Fruit fly (Drosophila melanogaster): ENCODE results near the gene CG10748.

Gene CG10748

DNA sequence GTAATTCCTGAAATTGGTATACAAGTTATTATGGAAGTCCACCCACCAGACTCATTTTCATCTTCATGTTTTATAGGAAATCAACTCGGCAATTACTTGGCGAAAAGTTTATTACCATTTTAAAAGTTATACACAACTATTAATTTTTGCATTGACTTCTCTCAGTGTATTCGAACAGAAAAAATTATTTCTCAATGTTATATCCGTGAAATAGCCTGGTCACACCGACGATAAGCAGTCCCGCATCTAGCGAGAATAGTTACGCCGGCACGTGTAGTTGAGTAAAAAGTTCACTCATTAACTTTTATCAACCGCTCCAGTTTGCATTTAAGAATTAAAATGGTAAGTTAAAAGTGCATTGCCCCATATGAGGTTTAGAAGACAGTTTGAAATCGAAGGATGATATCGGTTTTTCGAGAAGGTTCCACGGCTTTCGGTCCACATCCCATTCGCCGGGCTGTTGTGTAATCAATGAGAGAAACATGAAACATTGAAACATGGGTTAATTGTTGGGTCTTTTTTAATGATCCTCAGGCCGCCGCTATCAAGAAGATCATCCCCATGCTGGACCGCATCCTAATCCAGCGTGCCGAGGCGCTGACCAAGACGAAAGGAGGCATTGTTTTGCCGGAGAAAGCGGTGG is 43.8 kb upstream of the CG10748 start, which contains the start of gene CG11267 (continued):
- TF ChIP-seq CG10209 (GFP tag; optimal IDR thresholded peaks at IDR 0.05) (peak; percentile 75), onecut (GFP tag; IDR thresholded peaks at IDR 0.05) (peak; percentile 84), CG1024 (GFP tag; IDR thresholded peaks at IDR 0.05) (peak; percentile 91), tx (GFP tag; optimal IDR thresholded peaks at IDR 0.05) (peak; percentile 62), CG17385 (GFP tag; optimal IDR thresholded peaks at IDR 0.05) (peak; percentile 72), NK7.1 (GFP tag; optimal IDR thresholded peaks at IDR 0.05) (peak; percentile 71), CG5953 (GFP tag; IDR thresholded peaks at IDR 0.05) (peak; percentile 92), wdn (GFP tag; IDR thresholded peaks at IDR 0.05) (peak; percentile 88), CG4424 (GFP tag; optimal IDR thresholded peaks at IDR 0.05) (peak; percentile 85), NfI (GFP tag; optimal IDR thresholded peaks at IDR 0.05) (peak; percentile 75), ro (GFP tag; IDR thresholded peaks at IDR 0.05) (peak; percentile 75), CG34224 (GFP tag; IDR thresholded peaks at IDR 0.05; ENCODE audit: partially characterized antibody) (peak; percentile 37; the same call in 2 of the 3 replicates), dm (GFP tag; optimal IDR thresholded peaks at IDR 0.05) (peak; percentile 43), HLHmδ (GFP tag; optimal IDR thresholded peaks at IDR 0.05) (no peak), Gug (GFP tag; IDR thresholded peaks at IDR 0.05) (peak; percentile 71; the same call in 3 of the 4 replicates), tgo (GFP tag; IDR thresholded peaks at IDR 0.05) (peak; percentile 92), Nf-YC (tag; optimal IDR thresholded peaks at IDR 0.05) (peak; percentile 71), salm (tag; optimal IDR thresholded peaks at IDR 0.05) (peak; percentile 56), Camta (GFP tag; optimal IDR thresholded peaks at IDR 0.05) (peak; percentile 59), al (GFP tag; IDR thresholded peaks at IDR 0.05) (peak; percentile 90), CG1602 (GFP tag; optimal IDR thresholded peaks at IDR 0.05) (peak; percentile 73), usp (GFP tag; optimal IDR thresholded peaks at IDR 0.05) (no peak), CG16863 (GFP tag; optimal IDR thresholded peaks at IDR 0.05) (peak; percentile 33), abd-A (tag; optimal IDR thresholded peaks at IDR 0.05) (no peak), CG12104 (GFP tag; optimal IDR thresholded peaks at IDR 0.05) (peak; percentile 85), cad (GFP tag; optimal IDR thresholded peaks at IDR 0.05) (no peak), Eip74EF (GFP tag; optimal IDR thresholded peaks at IDR 0.05) (peak in 1 of 2 experiments; percentile 48), CG7271 (tag; optimal IDR thresholded peaks at IDR 0.05) (no peak), CG11247 (GFP tag; IDR thresholded peaks at IDR 0.05) (peak; percentile 89), Nf-YB (GFP tag; optimal IDR thresholded peaks at IDR 0.05) (peak; percentile 52), Ptx1 (GFP tag; IDR thresholded peaks at IDR 0.05) (peak; percentile 86), CG14860 (GFP tag; IDR thresholded peaks at IDR 0.05; ENCODE audit: partially characterized antibody) (no peak), br (optimal IDR thresholded peaks at IDR 0.05) (no peak), dati (GFP tag; IDR thresholded peaks at IDR 0.05) (peak; percentile 66), pita (GFP tag; optimal IDR thresholded peaks at IDR 0.05) (no peak), pzg (GFP tag; optimal IDR thresholded peaks at IDR 0.05) (peak; percentile 51), CG14710 (tag; optimal IDR thresholded peaks at IDR 0.05) (peak; percentile 82), zf30C (GFP tag; optimal IDR thresholded peaks at IDR 0.05) (peak; percentile 94), CG4404 (GFP tag; IDR thresholded peaks at IDR 0.05) (peak; percentile 70), jumu (GFP tag; optimal IDR thresholded peaks at IDR 0.05) (peak; percentile 79), CG12219 (GFP tag; optimal IDR thresholded peaks at IDR 0.05) (peak; percentile 81), Hmr (GFP tag; optimal IDR thresholded peaks at IDR 0.05) (peak; percentile 81), Med (GFP tag) (peak; percentile 98), NC2α (GFP tag; optimal IDR thresholded peaks at IDR 0.05) (no peak), CG1233 (GFP tag; optimal IDR thresholded peaks at IDR 0.05) (peak; percentile 86), CkIIα-i1 (GFP tag; IDR thresholded peaks at IDR 0.05) (peak; percentile 55; the same call in 1 of the 2 replicates), Hr39 (optimal IDR thresholded peaks at IDR 0.05) (no peak), nom (GFP tag; optimal IDR thresholded peaks at IDR 0.05) (peak; percentile 60), CG12236 (GFP tag; optimal IDR thresholded peaks at IDR 0.05) (no peak), Hey (tag; optimal IDR thresholded peaks at IDR 0.05) (no peak), ara (GFP tag; IDR thresholded peaks at IDR 0.05) (peak; percentile 83)

Data from whole organism, embryonic.